Fruit fly (Drosophila melanogaster) whole organism, embryonic: ENCODE results near the gene CG6843.

Experiments
- ATbp ChIP-seq: fragments of 200-800 bp; sonication (Bioruptor generic); optimal IDR thresholded peaks from 2 replicates; lab custom pipeline; 2017; ENCODE audit warnings: missing biosample characterization, mild to moderate bottlenecking, missing genetic modification characterization, missing genetic modification reagents
- CG10431 ChIP-seq: fragments of 200-800 bp; sonication (Bioruptor generic); optimal IDR thresholded peaks from 3 replicates; lab custom pipeline; 2018; ENCODE audit warnings: missing biosample characterization, mild to moderate bottlenecking, missing genetic modification characterization
- CG10462 ChIP-seq: fragments of 200-800 bp; sonication (Bioruptor generic); optimal IDR thresholded peaks from 2 replicates; lab custom pipeline; 2016; ENCODE audit warnings: missing biosample characterization, missing genetic modification characterization
- CG10565 ChIP-seq: fragments of 200-800 bp; sonication (Bioruptor generic); optimal IDR thresholded peaks from 3 replicates; lab custom pipeline; 2016; ENCODE audit warnings: missing biosample characterization, mild to moderate bottlenecking, missing genetic modification characterization
- CG13123 ChIP-seq: fragments of 200-800 bp; sonication (Bioruptor generic); optimal IDR thresholded peaks from 2 replicates; lab custom pipeline; 2016; ENCODE audit warnings: missing biosample characterization, missing genetic modification characterization
- CG16779 ChIP-seq: fragments of 200-800 bp; sonication (Bioruptor generic); IDR thresholded peaks from 2 replicates; pipeline ENCODE4 v1.3.6; 2022; ENCODE audit warnings: missing biosample characterization, missing genetic modification characterization
- CG16863 ChIP-seq: fragments of 200-800 bp; sonication (Bioruptor generic); optimal IDR thresholded peaks from 3 replicates; lab custom pipeline; 2016; ENCODE audit warnings: missing biosample characterization, missing genetic modification characterization
- CG1792 ChIP-seq: fragments of 200-800 bp; sonication (Bioruptor generic); optimal IDR thresholded peaks from 2 replicates; lab custom pipeline; 2016; ENCODE audit warnings: missing biosample characterization, missing genetic modification characterization
- CG18262 ChIP-seq: fragments of 200-800 bp; optimal IDR thresholded peaks from 3 replicates; lab custom pipeline; 2019; ENCODE audit warnings: missing biosample characterization, mild to moderate bottlenecking, missing genetic modification characterization, moderate library complexity
- CG18619 ChIP-seq: fragments of 200-800 bp; sonication (Bioruptor generic); optimal IDR thresholded peaks from 3 replicates; lab custom pipeline; 2017; ENCODE audit warnings: missing biosample characterization, mild to moderate bottlenecking, missing genetic modification characterization
- CG2120 ChIP-seq: fragments of 200-800 bp; sonication (Bioruptor generic); optimal IDR thresholded peaks from 3 replicates; lab custom pipeline; 2016; ENCODE audit warnings: missing biosample characterization, missing genetic modification characterization
- CG2129 ChIP-seq: fragments of 200-800 bp; sonication (Bioruptor generic); IDR thresholded peaks from 2 replicates; pipeline ENCODE4 v1.3.6; 2022; ENCODE audit warnings: missing biosample characterization, missing genetic modification characterization; ENCODE audit not compliant: partially characterized antibody
- CG4404 ChIP-seq: fragments of 200-800 bp; sonication (Bioruptor generic); IDR thresholded peaks from 2 replicates; pipeline ENCODE4 v1.3.6; 2022; ENCODE audit warnings: missing biosample characterization, missing genetic modification characterization
- CG4730 ChIP-seq: fragments of 200-800 bp; sonication (Bioruptor generic); IDR thresholded peaks from 2 replicates; pipeline ENCODE4 v1.3.6; 2022; ENCODE audit warnings: missing biosample characterization, missing genetic modification characterization
- CG4854 ChIP-seq: fragments of 200-800 bp; sonication (Bioruptor generic); optimal IDR thresholded peaks from 2 replicates; lab custom pipeline; 2016; ENCODE audit warnings: missing biosample characterization, missing genetic modification characterization, inconsistent platforms
- CG5245 ChIP-seq: fragments of 200-800 bp; sonication (Bioruptor generic); optimal IDR thresholded peaks from 3 replicates; lab custom pipeline; 2016; ENCODE audit warnings: missing biosample characterization, missing genetic modification characterization
- CG5953 ChIP-seq: fragments of 200-800 bp; sonication (Bioruptor generic); IDR thresholded peaks from 2 replicates; pipeline ENCODE4 v1.3.6; 2022; ENCODE audit warnings: missing biosample characterization, missing genetic modification characterization
- CG7786 ChIP-seq: fragments of 200-800 bp; sonication (Bioruptor generic); optimal IDR thresholded peaks from 2 replicates; lab custom pipeline; 2016; ENCODE audit warnings: missing biosample characterization, missing genetic modification characterization
- CkIIα-i1 ChIP-seq: fragments of 200-800 bp; sonication (Bioruptor generic); IDR thresholded peaks from 2 replicates; pipeline ENCODE4 v1.3.6; 2022; ENCODE audit warnings: missing biosample characterization, missing genetic modification characterization
- CoRest ChIP-seq: fragments of 200-800 bp; sonication (Bioruptor generic); optimal IDR thresholded peaks from 3 replicates; lab custom pipeline; 2018; ENCODE audit warnings: missing biosample characterization, mild to moderate bottlenecking, missing genetic modification characterization, moderate library complexity
- Dbx ChIP-seq: fragments of 200-800 bp; sonication (Bioruptor generic); IDR thresholded peaks from 3 replicates; pipeline ENCODE4 v1.3.6; 2022; ENCODE audit warnings: missing biosample characterization, missing genetic modification characterization
- Dek ChIP-seq: fragments of 200-800 bp; sonication (Bioruptor generic); optimal IDR thresholded peaks from 3 replicates; lab custom pipeline; 2019; ENCODE audit warnings: missing biosample characterization, mild to moderate bottlenecking, missing genetic modification characterization, moderate library complexity
- Dfd ChIP-seq, 2 experiments: fragments of >200 bp; optimal IDR thresholded peaks; 2 replicates each; lab custom pipeline; 2017; ENCODE audit warnings: missing biosample characterization in 2 of 2, missing genetic modification characterization in 2 of 2
- Dp ChIP-seq: fragments of 200-800 bp; sonication (Bioruptor generic); optimal IDR thresholded peaks from 2 replicates; lab custom pipeline; 2018; ENCODE audit warnings: missing biosample characterization, mild to moderate bottlenecking, missing genetic modification characterization, moderate library complexity
- Eip74EF ChIP-seq, 2 experiments: fragments of 200-800 bp in 1 of 2; fragments of >200 bp in 1 of 2; sonication (Bioruptor generic) in 1 of 2; optimal IDR thresholded peaks; 2 replicates each; lab custom pipeline; 2017 to 2019; ENCODE audit warnings: missing biosample characterization in 2 of 2, missing genetic modification characterization in 2 of 2, mild to moderate bottlenecking in 1 of 2, moderate library complexity in 1 of 2
- H15 ChIP-seq: fragments of 200-800 bp; sonication (Bioruptor generic); IDR thresholded peaks from 3 replicates; pipeline ENCODE4 v1.3.6; 2022; ENCODE audit warnings: missing biosample characterization, missing genetic modification characterization
- HLH54F ChIP-seq: fragments of 200-800 bp; sonication (Bioruptor generic); optimal IDR thresholded peaks from 3 replicates; lab custom pipeline; 2016; ENCODE audit warnings: missing biosample characterization, missing genetic modification characterization
- Hey ChIP-seq: fragments of 200-800 bp; sonication (Bioruptor generic); optimal IDR thresholded peaks from 3 replicates; lab custom pipeline; 2018; ENCODE audit warnings: missing biosample characterization, mild to moderate bottlenecking, missing genetic modification characterization
- HmgD ChIP-seq: fragments of 200-800 bp; sonication (Bioruptor generic); optimal IDR thresholded peaks from 3 replicates; lab custom pipeline; 2016; ENCODE audit warnings: missing biosample characterization, missing genetic modification characterization
- HmgZ ChIP-seq: fragments of 200-800 bp; sonication (Bioruptor generic); optimal IDR thresholded peaks from 2 replicates; lab custom pipeline; 2018; ENCODE audit warnings: missing biosample characterization, mild to moderate bottlenecking, missing genetic modification characterization
- Lim3 ChIP-seq: fragments of 200-800 bp; sonication (Bioruptor generic); IDR thresholded peaks from 2 replicates; pipeline ENCODE4 v1.3.6; 2022; ENCODE audit warnings: missing biosample characterization, missing genetic modification characterization
- MESR4 ChIP-seq: fragments of 200-800 bp; sonication (Bioruptor generic); optimal IDR thresholded peaks from 2 replicates; lab custom pipeline; 2018; ENCODE audit warnings: missing biosample characterization, mild to moderate bottlenecking, missing genetic modification characterization, moderate library complexity
- Sox100B ChIP-seq: fragments of 200-800 bp; sonication (Bioruptor generic); optimal IDR thresholded peaks from 3 replicates; lab custom pipeline; 2018; ENCODE audit warnings: missing biosample characterization, mild to moderate bottlenecking, missing genetic modification characterization
- ara ChIP-seq: fragments of 200-800 bp; sonication (Bioruptor generic); IDR thresholded peaks from 2 replicates; pipeline ENCODE4 v1.3.6; 2022; ENCODE audit warnings: missing biosample characterization, missing genetic modification characterization
- bbx ChIP-seq: fragments of 200-800 bp; sonication (Bioruptor generic); IDR thresholded peaks from 2 replicates; pipeline ENCODE4 v1.3.6; 2022; ENCODE audit warnings: missing biosample characterization, missing genetic modification characterization; ENCODE audit not compliant: partially characterized antibody
- cg ChIP-seq: fragments of 200-800 bp; sonication (Bioruptor generic); optimal IDR thresholded peaks from 3 replicates; lab custom pipeline; 2019; ENCODE audit warnings: missing biosample characterization, mild to moderate bottlenecking, missing genetic modification characterization, moderate library complexity
- ci ChIP-seq: fragments of 200-800 bp; sonication (Bioruptor generic); IDR thresholded peaks from 3 replicates; pipeline ENCODE4 v1.3.6; 2022; ENCODE audit warnings: missing biosample characterization, missing genetic modification characterization
- dpn ChIP-seq, 2 experiments: fragments of 200-800 bp; sonication (Bioruptor generic); optimal IDR thresholded peaks; 3 replicates each; lab custom pipeline; 2016; ENCODE audit warnings: missing biosample characterization in 2 of 2, missing genetic modification characterization in 2 of 2
- her ChIP-seq: fragments of 200-800 bp; sonication (Bioruptor generic); optimal IDR thresholded peaks from 2 replicates; lab custom pipeline; 2016; ENCODE audit warnings: missing biosample characterization, missing genetic modification characterization
- jigr1 ChIP-seq: fragments of 200-800 bp; sonication (Bioruptor generic); IDR thresholded peaks from 3 replicates; pipeline ENCODE4 v1.3.6; 2022; ENCODE audit warnings: missing biosample characterization, missing genetic modification characterization
- lov ChIP-seq, 2 experiments: fragments of 200-800 bp in 1 of 2; fragments of >200 bp in 1 of 2; sonication (Bioruptor generic) in 1 of 2; IDR thresholded peaks in 1 of 2; optimal IDR thresholded peaks in 1 of 2; 2 replicates in 1 of 2; 3 replicates in 1 of 2; pipeline versions ENCODE4 v1.3.6 to Lab custom; 2017 to 2022; ENCODE audit warnings: missing biosample characterization in 1 of 2, missing genetic modification characterization in 1 of 2
- luna ChIP-seq: fragments of 200-800 bp; sonication (Bioruptor generic); optimal IDR thresholded peaks from 2 replicates; lab custom pipeline; 2016; ENCODE audit warnings: missing biosample characterization, missing genetic modification characterization
- nmo ChIP-seq: fragments of 200-800 bp; sonication (Bioruptor generic); optimal IDR thresholded peaks from 2 replicates; lab custom pipeline; 2018; ENCODE audit warnings: missing biosample characterization, mild to moderate bottlenecking, missing genetic modification characterization, moderate library complexity
- pnt ChIP-seq: fragments of 200-800 bp; sonication (Bioruptor generic); optimal IDR thresholded peaks from 3 replicates; lab custom pipeline; 2016; ENCODE audit warnings: missing biosample characterization, missing genetic modification characterization
- scrt ChIP-seq: fragments of 200-800 bp; sonication (Bioruptor generic); optimal IDR thresholded peaks from 2 replicates; lab custom pipeline; 2018; ENCODE audit warnings: missing biosample characterization, mild to moderate bottlenecking, missing genetic modification characterization, moderate library complexity
- so ChIP-seq: fragments of 200-800 bp; sonication (Bioruptor generic); IDR thresholded peaks from 3 replicates; pipeline ENCODE4 v1.3.6; 2022; ENCODE audit warnings: missing biosample characterization, missing genetic modification characterization
- tio ChIP-seq: fragments of 200-800 bp; sonication (Bioruptor generic); optimal IDR thresholded peaks from 2 replicates; lab custom pipeline; 2017; ENCODE audit warnings: missing biosample characterization, missing genetic modification characterization, inconsistent platforms
- usp ChIP-seq: fragments of >200 bp; optimal IDR thresholded peaks from 2 replicates; lab custom pipeline; 2017; ENCODE audit warnings: missing biosample characterization, missing genetic modification characterization
- zen ChIP-seq: fragments of 200-800 bp; sonication (Bioruptor generic); optimal IDR thresholded peaks from 3 replicates; lab custom pipeline; 2018; ENCODE audit warnings: missing biosample characterization, mild to moderate bottlenecking, missing genetic modification characterization, moderate library complexity
- zen2 ChIP-seq: fragments of 200-800 bp; sonication (Bioruptor generic); IDR thresholded peaks from 3 replicates; pipeline ENCODE4 v1.3.6; 2022; ENCODE audit warnings: missing biosample characterization, missing genetic modification characterization; ENCODE audit not compliant: partially characterized antibody
- zf30C ChIP-seq: fragments of 200-800 bp; sonication (Bioruptor generic); optimal IDR thresholded peaks from 3 replicates; lab custom pipeline; 2018; ENCODE audit warnings: missing biosample characterization, mild to moderate bottlenecking, missing genetic modification characterization

Gene CG6843

dm6 chr3L:18867521-18867920 lies 33.9 kb upstream of the CG6843 start, which contains the start of gene Dysb (continued):
- TF ChIP-seq usp (GFP tag; lab: Kevin White, UChicago) (no peak), so (GFP tag; lab: Robert Waterston, UW) (peak; percentile 89), bbx (GFP tag; lab: Robert Waterston, UW) (no peak), Eip74EF (GFP tag; optimal IDR thresholded peaks at IDR 0.05; lab: Kevin White, UChicago) (peak in 1 of 2 experiments; percentile 78), CG5245 (GFP tag; lab: Kevin White, UChicago) (peak; percentile 78), luna (GFP tag; lab: Kevin White, UChicago) (peak; percentile 22), CG10462 (GFP tag; lab: Kevin White, UChicago) (peak; percentile 45), CkIIα-i1 (GFP tag; lab: Robert Waterston, UW) (no peak), CG10565 (GFP tag; lab: Kevin White, UChicago) (no peak), Lim3 (GFP tag; lab: Robert Waterston, UW) (no peak), CG2120 (GFP tag; lab: Kevin White, UChicago) (peak; percentile 88), Dfd (GFP tag; optimal IDR thresholded peaks at IDR 0.05; lab: Kevin White, UChicago) (no peak), ci (GFP tag; lab: Robert Waterston, UW) (peak; percentile 95), jigr1 (peak; percentile 12; the same call in 1 of the 3 replicates), CG7786 (GFP tag; lab: Kevin White, UChicago) (peak; percentile 50), Dek (tag; lab: Kevin White, UChicago) (peak; percentile 92), Hey (tag; lab: Kevin White, UChicago) (no peak), pnt (GFP tag; lab: Kevin White, UChicago) (peak; percentile 34), CG16863 (GFP tag; lab: Kevin White, UChicago) (peak; percentile 16), CG18619 (GFP tag; lab: Kevin White, UChicago) (peak; percentile 84), cg (no peak), HmgD (GFP tag; lab: Kevin White, UChicago) (no peak), HmgZ (peak; percentile 87), Dbx (peak; percentile 92), scrt (GFP tag; lab: Kevin White, UChicago) (peak; percentile 93), CG4854 (GFP tag; lab: Kevin White, UChicago) (peak; percentile 17), CG16779 (GFP tag; lab: Robert Waterston, UW) (peak; percentile 92), CG2129 (no peak), CG1792 (GFP tag; lab: Kevin White, UChicago) (no peak), zen (tag; lab: Kevin White, UChicago) (peak; percentile 75), CoRest (tag; lab: Kevin White, UChicago) (peak; percentile 89), Dp (peak; percentile 12), CG10431 (peak; percentile 77), Sox100B (peak; percentile 85), tio (peak; percentile 67), CG4730 (GFP tag; lab: Robert Waterston, UW) (peak; percentile 82), MESR4 (peak; percentile 51), ara (GFP tag; lab: Robert Waterston, UW) (peak; percentile 88), CG4404 (GFP tag; lab: Robert Waterston, UW) (no peak), CG18262 (tag; lab: Kevin White, UChicago) (peak; percentile 89), CG13123 (GFP tag; lab: Kevin White, UChicago) (peak; percentile 43), dpn (GFP tag; optimal IDR thresholded peaks at IDR 0.05; lab: Kevin White, UChicago) (peak; percentile 62 to 86), her (GFP tag; lab: Kevin White, UChicago) (peak; percentile 21), zf30C (GFP tag; lab: Kevin White, UChicago) (no peak), CG5953 (GFP tag; lab: Robert Waterston, UW) (peak; percentile 91), zen2 (GFP tag; lab: Robert Waterston, UW) (no peak), nmo (GFP tag; lab: Kevin White, UChicago) (peak; percentile 80), HLH54F (GFP tag; lab: Kevin White, UChicago) (peak; percentile 20), ATbp (peak; percentile 82), H15 (GFP tag; lab: Robert Waterston, UW) (peak; percentile 90), lov (optimal IDR thresholded peaks at IDR 0.05; lab: Kevin White, UChicago) (no peak), lov (GFP tag; IDR thresholded peaks at IDR 0.05; lab: Robert Waterston, UW) (peak; percentile 83)
